Worm (Caenorhabditis elegans) whole organism, young adult: ENCODE measurements around the gene F14D7.2.

Source experiments
- F10E7.11 ChIP-seq: sonication (generic microtip); optimal IDR thresholded peaks from 2 replicates; lab custom pipeline; 2017; ENCODE audit warnings: mild to moderate bottlenecking, missing genetic modification characterization, moderate library complexity, missing compliant biosample characterization
- F23B12.7 ChIP-seq: sonication (generic microtip); optimal IDR thresholded peaks from 2 replicates; lab custom pipeline; 2017; ENCODE audit warnings: missing genetic modification characterization, mild to moderate bottlenecking, missing compliant biosample characterization, antibody characterized with exemption, moderate library complexity; ENCODE audit not compliant: insufficient read depth
- F49E8.2 ChIP-seq: sonication (generic microtip); optimal IDR thresholded peaks from 3 replicates; lab custom pipeline; 2017; ENCODE audit warnings: missing genetic modification characterization, mild to moderate bottlenecking, missing compliant biosample characterization, antibody characterized with exemption, moderate library complexity; ENCODE audit not compliant: insufficient read depth
- Y53G8AR.9 ChIP-seq: fragments of 200-800 bp; sonication (Bioruptor generic); conservative IDR thresholded peaks from 2 replicates; pipeline ENCODE4 v1.3.6; 2022; ENCODE audit warnings: missing genetic modification reagents, missing genetic modification characterization, missing compliant biosample characterization
- Y79H2A.3 ChIP-seq: fragments of 200-800 bp; sonication (Bioruptor generic); conservative IDR thresholded peaks from 2 replicates; pipeline ENCODE4 v1.3.6; 2022; ENCODE audit warnings: missing genetic modification reagents, missing genetic modification characterization, missing compliant biosample characterization
- ceh-27 ChIP-seq: fragments of 200-800 bp; sonication (Bioruptor generic); optimal IDR thresholded peaks from 2 replicates; lab custom pipeline; 2018; ENCODE audit warnings: mild to moderate bottlenecking, missing genetic modification characterization, moderate library complexity, missing compliant biosample characterization
- egl-18 ChIP-seq: fragments of 200-800 bp; sonication (Bioruptor generic); IDR thresholded peaks from 2 replicates; pipeline ENCODE4 v1.3.6; 2022; ENCODE audit warnings: missing genetic modification reagents, missing genetic modification characterization, missing compliant biosample characterization
- nhr-90 ChIP-seq: sonication (generic microtip); optimal IDR thresholded peaks from 2 replicates; lab custom pipeline; 2016; ENCODE audit warnings: missing genotype, mild to moderate bottlenecking, missing genetic modification characterization, missing compliant biosample characterization
- pbrm-1 ChIP-seq: fragments of 200-800 bp; sonication (Bioruptor generic); IDR thresholded peaks from 2 replicates; pipeline ENCODE4 v1.3.6; 2022; ENCODE audit warnings: missing genetic modification reagents, missing genetic modification characterization, missing compliant biosample characterization
- snpc-1.1 ChIP-seq: sonication (generic microtip); optimal IDR thresholded peaks from 2 replicates; lab custom pipeline; 2017; ENCODE audit warnings: missing genetic modification characterization, mild to moderate bottlenecking, missing compliant biosample characterization, antibody characterized with exemption, moderate library complexity, missing genotype, missing genetic modification reagents; ENCODE audit not compliant: insufficient read depth
- snpc-4 ChIP-seq, 5 experiments: fragments of 150-350 bp in 1 of 5; sonication (generic microtip) in 4 of 5; optimal IDR thresholded peaks; 2 replicates each; lab custom pipeline; 2014 to 2018; ENCODE audit warnings: missing genetic modification characterization in 5 of 5, missing biosample characterization in 3 of 5, antibody characterized with exemption in 2 of 5, mild to moderate bottlenecking in 2 of 5, missing compliant biosample characterization in 2 of 5, missing genotype in 2 of 5, moderate library complexity in 2 of 5, missing genetic modification reagents in 1 of 5
- unc-62 ChIP-seq: fragments of 150-350 bp; optimal IDR thresholded peaks from 2 replicates; lab custom pipeline; 2014; ENCODE audit warnings: missing biosample characterization, missing genetic modification reagents, missing genetic modification characterization
- ztf-28 ChIP-seq: fragments of 200-800 bp; sonication (Bioruptor generic); IDR thresholded peaks from 2 replicates; pipeline ENCODE4 v1.3.6; 2022; ENCODE audit warnings: missing genetic modification reagents, missing genetic modification characterization, missing compliant biosample characterization

ce11 chrV:14320246-14320645 is 26.7 kb upstream of the F14D7.2 start, which contains the start of gene F47B8.14:
- TF ChIP-seq snpc-4 (GFP tag; optimal IDR thresholded peaks at IDR 0.05; lab: Kevin White, UChicago) (no peak), snpc-4 (tag; optimal IDR thresholded peaks at IDR 0.05; lab: Kevin White, UChicago) (no peak), unc-62 (GFP tag; lab: Kevin White, UChicago) (no peak), Y53G8AR.9 (GFP tag; lab: Robert Waterston, UW) (no peak), F10E7.11 (tag; lab: Kevin White, UChicago) (no peak), pbrm-1 (GFP tag; lab: Robert Waterston, UW) (no peak), nhr-90 (tag; lab: Kevin White, UChicago) (no peak), egl-18 (no peak), Y79H2A.3 (GFP tag; lab: Robert Waterston, UW) (no peak), ztf-28 (GFP tag; lab: Robert Waterston, UW) (no peak), ceh-27 (GFP tag; lab: Kevin White, UChicago) (no peak), F49E8.2 (tag; lab: Kevin White, UChicago) (no peak), snpc-1.1 (tag; lab: Kevin White, UChicago) (no peak), F23B12.7 (no peak)
